Fruit fly (Drosophila melanogaster) whole organism, embryonic: Measurements from ENCODE around the gene Cp36.

Source experiments
- Awh ChIP-seq: fragments of 200-800 bp; sonication (Bioruptor generic); IDR thresholded peaks from 2 replicates; pipeline ENCODE4, ENCODE4 v1.3.6; 2022; ENCODE audit warnings: missing biosample characterization, missing genetic modification characterization
- CG11504 ChIP-seq: fragments of 200-800 bp; sonication (Bioruptor generic); optimal IDR thresholded peaks from 3 replicates; lab custom pipeline; 2019; ENCODE audit warnings: missing biosample characterization, mild to moderate bottlenecking, missing genetic modification characterization, moderate library complexity
- CG13624 ChIP-seq: fragments of 200-800 bp; sonication (Bioruptor generic); optimal IDR thresholded peaks from 2 replicates; lab custom pipeline; 2016; ENCODE audit warnings: missing biosample characterization, missing genetic modification characterization
- CG15601 ChIP-seq: fragments of 200-800 bp; sonication (Bioruptor generic); optimal IDR thresholded peaks from 3 replicates; lab custom pipeline; 2019; ENCODE audit warnings: missing biosample characterization, mild to moderate bottlenecking, missing genetic modification characterization, moderate library complexity
- CG1603 ChIP-seq: fragments of 200-800 bp; sonication (Bioruptor generic); optimal IDR thresholded peaks from 2 replicates; lab custom pipeline; 2019; ENCODE audit warnings: missing biosample characterization, mild to moderate bottlenecking, missing genetic modification characterization, moderate library complexity
- CG18262 ChIP-seq: fragments of 200-800 bp; optimal IDR thresholded peaks from 3 replicates; lab custom pipeline; 2019; ENCODE audit warnings: missing biosample characterization, mild to moderate bottlenecking, missing genetic modification characterization, moderate library complexity
- CG18764 ChIP-seq: fragments of 200-800 bp; sonication (Bioruptor generic); optimal IDR thresholded peaks from 3 replicates; lab custom pipeline; 2016; ENCODE audit warnings: missing biosample characterization, missing genetic modification characterization
- CG2678 ChIP-seq: fragments of 200-800 bp; sonication (Bioruptor generic); optimal IDR thresholded peaks from 3 replicates; lab custom pipeline; 2019; ENCODE audit warnings: missing biosample characterization, mild to moderate bottlenecking, missing genetic modification characterization, moderate library complexity
- CG2889 ChIP-seq: fragments of 200-800 bp; sonication (Bioruptor generic); IDR thresholded peaks from 3 replicates; pipeline ENCODE4 v1.3.6; 2022; ENCODE audit warnings: missing biosample characterization, missing genetic modification characterization
- CG32532 ChIP-seq: fragments of 200-800 bp; sonication (Bioruptor generic); IDR thresholded peaks from 2 replicates; pipeline ENCODE4 v1.3.6; 2022; ENCODE audit warnings: missing biosample characterization, missing genetic modification characterization
- CG4707 ChIP-seq: fragments of 200-800 bp; sonication (Bioruptor generic); optimal IDR thresholded peaks from 2 replicates; lab custom pipeline; 2018; ENCODE audit warnings: missing biosample characterization, mild to moderate bottlenecking, missing genetic modification characterization, moderate library complexity
- CG6175 ChIP-seq: fragments of 200-800 bp; sonication (Bioruptor generic); IDR thresholded peaks from 3 replicates; pipeline ENCODE4 v1.3.6; 2022; ENCODE audit warnings: missing biosample characterization, missing genetic modification characterization
- CG6791 ChIP-seq: fragments of 200-800 bp; sonication (Bioruptor generic); IDR thresholded peaks from 3 replicates; pipeline ENCODE4 v1.3.6; 2022; ENCODE audit warnings: missing biosample characterization, missing genetic modification characterization; ENCODE audit not compliant: partially characterized antibody
- CG7556 ChIP-seq: fragments of 200-800 bp; sonication (Bioruptor generic); optimal IDR thresholded peaks from 2 replicates; lab custom pipeline; 2017; ENCODE audit warnings: missing biosample characterization, mild to moderate bottlenecking, missing genetic modification characterization
- CG7928 ChIP-seq: fragments of 200-800 bp; sonication (Bioruptor generic); optimal IDR thresholded peaks from 2 replicates; lab custom pipeline; 2017; ENCODE audit warnings: missing biosample characterization, mild to moderate bottlenecking, missing genetic modification characterization
- CG8290 ChIP-seq, 3 experiments: fragments of 200-800 bp; sonication (Bioruptor generic); optimal IDR thresholded peaks; 2 replicates each; lab custom pipeline; 2016 to 2019; ENCODE audit warnings: missing biosample characterization in 3 of 3, missing genetic modification characterization in 3 of 3, mild to moderate bottlenecking in 2 of 3, moderate library complexity in 1 of 3
- CG9876 ChIP-seq: fragments of 200-800 bp; sonication (Bioruptor generic); optimal IDR thresholded peaks from 2 replicates; lab custom pipeline; 2016; ENCODE audit warnings: missing biosample characterization, missing genetic modification characterization
- CrebB ChIP-seq: fragments of 200-800 bp; sonication (Bioruptor generic); optimal IDR thresholded peaks from 3 replicates; lab custom pipeline; 2018; ENCODE audit warnings: missing biosample characterization, mild to moderate bottlenecking, missing genetic modification characterization
- Ets65A ChIP-seq: fragments of 200-800 bp; sonication (Bioruptor generic); peaks from one replicate; lab custom pipeline; 2016; ENCODE audit warnings: missing biosample characterization, missing genetic modification characterization
- Fer2 ChIP-seq: fragments of 200-800 bp; sonication (Bioruptor generic); optimal IDR thresholded peaks from 2 replicates; lab custom pipeline; 2018; ENCODE audit warnings: missing biosample characterization, mild to moderate bottlenecking, missing genetic modification characterization, moderate library complexity
- Hmx ChIP-seq: fragments of 200-800 bp; sonication (Bioruptor generic); optimal IDR thresholded peaks from 2 replicates; lab custom pipeline; 2016; ENCODE audit warnings: missing biosample characterization, missing genetic modification characterization
- Hr39 ChIP-seq: fragments of >200 bp; optimal IDR thresholded peaks from 2 replicates; lab custom pipeline; 2017
- Hr51 ChIP-seq, 2 experiments: fragments of 200-800 bp; sonication (Bioruptor generic); optimal IDR thresholded peaks; 2 replicates in 1 of 2; 3 replicates in 1 of 2; lab custom pipeline; 2016 to 2018; ENCODE audit warnings: missing biosample characterization in 2 of 2, missing genetic modification characterization in 2 of 2, mild to moderate bottlenecking in 1 of 2, moderate library complexity in 1 of 2
- Hsf ChIP-seq: fragments of 200-800 bp; sonication (Bioruptor generic); optimal IDR thresholded peaks from 3 replicates; lab custom pipeline; 2016; ENCODE audit warnings: missing biosample characterization, missing genetic modification characterization
- Max ChIP-seq: fragments of 200-800 bp; sonication (Bioruptor generic); optimal IDR thresholded peaks from 2 replicates; lab custom pipeline; 2016; ENCODE audit warnings: missing biosample characterization, mild to moderate bottlenecking, missing genetic modification characterization
- Med ChIP-seq: fragments of 200-800 bp; sonication (Bioruptor generic); peaks from one replicate; lab custom pipeline; 2016; ENCODE audit warnings: missing biosample characterization, missing genetic modification characterization, mild to moderate bottlenecking, inconsistent platforms, moderate library complexity
- Oaz ChIP-seq: fragments of 200-800 bp; sonication (Bioruptor generic); IDR thresholded peaks from 2 replicates; pipeline ENCODE4 v1.3.6; 2022; ENCODE audit warnings: missing biosample characterization, missing genetic modification characterization
- Sin3A ChIP-seq: fragments of >200 bp; optimal IDR thresholded peaks from 2 replicates; lab custom pipeline; 2018
- Sox100B ChIP-seq: fragments of 200-800 bp; sonication (Bioruptor generic); optimal IDR thresholded peaks from 3 replicates; lab custom pipeline; 2018; ENCODE audit warnings: missing biosample characterization, mild to moderate bottlenecking, missing genetic modification characterization
- Spps ChIP-seq: fragments of 200-800 bp; sonication (Bioruptor generic); optimal IDR thresholded peaks from 2 replicates; lab custom pipeline; 2018; ENCODE audit warnings: missing biosample characterization, mild to moderate bottlenecking, missing genetic modification characterization
- Sry-δ ChIP-seq: fragments of 200-800 bp; sonication (Bioruptor generic); optimal IDR thresholded peaks from 2 replicates; lab custom pipeline; 2016; ENCODE audit warnings: missing biosample characterization, missing genetic modification characterization
- Trl ChIP-seq, 3 experiments: fragments of >200 bp in 2 of 3; fragments of 200-800 bp in 1 of 3; sonication (Bioruptor generic) in 1 of 3; optimal IDR thresholded peaks; 2 replicates in 1 of 3; 3 replicates in 2 of 3; lab custom pipeline; 2016 to 2017; ENCODE audit warnings: missing biosample characterization in 1 of 3, missing genetic modification characterization in 1 of 3
- btn ChIP-seq: fragments of 200-800 bp; sonication (Bioruptor generic); optimal IDR thresholded peaks from 2 replicates; lab custom pipeline; 2016; ENCODE audit warnings: missing biosample characterization, missing genetic modification characterization
- chm ChIP-seq: fragments of 200-800 bp; sonication (Bioruptor generic); IDR thresholded peaks from 2 replicates; pipeline ENCODE4 v1.3.6; 2022; ENCODE audit warnings: missing biosample characterization, missing genetic modification characterization
- ems ChIP-seq: fragments of 200-800 bp; sonication (Bioruptor generic); optimal IDR thresholded peaks from 3 replicates; lab custom pipeline; 2016; ENCODE audit warnings: missing biosample characterization, missing genetic modification characterization
- gfzf ChIP-seq: fragments of 200-800 bp; sonication (Bioruptor generic); optimal IDR thresholded peaks from 2 replicates; lab custom pipeline; 2016; ENCODE audit warnings: missing biosample characterization, mild to moderate bottlenecking, missing genetic modification characterization, moderate library complexity
- lbe ChIP-seq: fragments of 200-800 bp; sonication (Bioruptor generic); optimal IDR thresholded peaks from 2 replicates; lab custom pipeline; 2016; ENCODE audit warnings: missing biosample characterization, mild to moderate bottlenecking, missing genetic modification characterization
- nmo ChIP-seq: fragments of 200-800 bp; sonication (Bioruptor generic); optimal IDR thresholded peaks from 2 replicates; lab custom pipeline; 2018; ENCODE audit warnings: missing biosample characterization, mild to moderate bottlenecking, missing genetic modification characterization, moderate library complexity
- pum ChIP-seq: fragments of 200-800 bp; sonication (Bioruptor generic); optimal IDR thresholded peaks from 2 replicates; lab custom pipeline; 2016; ENCODE audit warnings: missing biosample characterization, missing genetic modification characterization
- pzg ChIP-seq: fragments of 200-800 bp; sonication (Bioruptor generic); optimal IDR thresholded peaks from 3 replicates; lab custom pipeline; 2018; ENCODE audit warnings: missing biosample characterization, mild to moderate bottlenecking, missing genetic modification characterization, moderate library complexity
- row ChIP-seq: fragments of 200-800 bp; sonication (Bioruptor generic); IDR thresholded peaks from 3 replicates; pipeline ENCODE4 v1.3.6; 2022; ENCODE audit warnings: missing biosample characterization, missing genetic modification characterization
- sens ChIP-seq: fragments of 200-800 bp; sonication (Bioruptor generic); peaks from one replicate; lab custom pipeline; 2016; ENCODE audit warnings: missing biosample characterization, missing genetic modification characterization
- sqz ChIP-seq: fragments of 200-800 bp; sonication (Bioruptor generic); optimal IDR thresholded peaks from 3 replicates; lab custom pipeline; 2018; ENCODE audit warnings: missing biosample characterization, mild to moderate bottlenecking, missing genetic modification characterization
- stwl ChIP-seq: fragments of 200-800 bp; sonication (Bioruptor generic); optimal IDR thresholded peaks from 3 replicates; lab custom pipeline; 2018; ENCODE audit warnings: missing biosample characterization, mild to moderate bottlenecking, missing genetic modification characterization, moderate library complexity
- tin ChIP-seq: fragments of 200-800 bp; sonication (Bioruptor generic); optimal IDR thresholded peaks from 3 replicates; lab custom pipeline; 2016; ENCODE audit warnings: missing biosample characterization, missing genetic modification characterization
- tll ChIP-seq, 2 experiments: fragments of 200-800 bp in 1 of 2; fragments of >200 bp in 1 of 2; sonication (Bioruptor generic) in 1 of 2; optimal IDR thresholded peaks; 2 replicates each; lab custom pipeline; 2017 to 2019; ENCODE audit warnings: missing biosample characterization in 2 of 2, missing genetic modification characterization in 2 of 2, mild to moderate bottlenecking in 1 of 2, moderate library complexity in 1 of 2
- toy ChIP-seq: fragments of 200-800 bp; sonication (Bioruptor generic); IDR thresholded peaks from 2 replicates; pipeline ENCODE4 v1.3.6; 2022; ENCODE audit warnings: missing biosample characterization, missing genetic modification characterization

Cp36 gene

DNA sequence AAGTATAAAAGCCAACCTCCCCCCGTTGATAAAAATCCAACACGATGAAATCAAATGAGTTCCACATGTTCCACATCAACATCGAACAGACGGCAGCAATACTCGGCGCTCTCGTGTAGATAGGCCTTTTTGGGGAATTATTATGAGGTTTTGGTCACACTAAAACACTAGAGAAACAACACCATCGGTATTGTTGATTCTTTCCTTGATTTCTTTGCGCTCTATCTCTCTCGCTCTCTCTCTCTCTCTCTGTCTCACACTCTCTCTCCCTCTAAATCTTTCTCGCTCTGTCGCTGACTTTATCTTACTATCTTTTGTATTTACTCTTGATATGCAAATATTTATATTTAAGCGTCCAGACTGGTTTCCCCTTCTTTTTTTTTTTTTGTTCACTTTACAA lies 31.6 kb downstream of the Cp36 start:
- TF ChIP-seq Med (peak; percentile 6), sens (GFP tag; lab: Kevin White, UChicago) (peak; percentile 73), Trl (optimal IDR thresholded peaks at IDR 0.05; lab: Kevin White, UChicago) (peak; percentile 16 to 54), Trl (GFP tag; optimal IDR thresholded peaks at IDR 0.05; lab: Kevin White, UChicago) (no peak), row (peak; percentile 20; the same call in 1 of the 3 replicates), CG8290 (GFP tag; optimal IDR thresholded peaks at IDR 0.05; lab: Kevin White, UChicago) (peak; percentile 64), CG8290 (tag; optimal IDR thresholded peaks at IDR 0.05; lab: Kevin White, UChicago) (no peak), CG2678 (peak; percentile 14), CG11504 (no peak), CG6791 (GFP tag; lab: Robert Waterston, UW) (0 out of 3 replicates have a peak, but pooled peaks have one; percentile 40), gfzf (GFP tag; lab: Kevin White, UChicago) (peak; percentile 34), btn (GFP tag; lab: Kevin White, UChicago) (no peak), CG2889 (GFP tag; lab: Robert Waterston, UW) (no peak), stwl (tag; lab: Kevin White, UChicago) (peak; percentile 95), CG18764 (peak; percentile 74), tll (GFP tag; optimal IDR thresholded peaks at IDR 0.05; lab: Kevin White, UChicago) (peak in 1 of 2 experiments; percentile 38)

DNA sequence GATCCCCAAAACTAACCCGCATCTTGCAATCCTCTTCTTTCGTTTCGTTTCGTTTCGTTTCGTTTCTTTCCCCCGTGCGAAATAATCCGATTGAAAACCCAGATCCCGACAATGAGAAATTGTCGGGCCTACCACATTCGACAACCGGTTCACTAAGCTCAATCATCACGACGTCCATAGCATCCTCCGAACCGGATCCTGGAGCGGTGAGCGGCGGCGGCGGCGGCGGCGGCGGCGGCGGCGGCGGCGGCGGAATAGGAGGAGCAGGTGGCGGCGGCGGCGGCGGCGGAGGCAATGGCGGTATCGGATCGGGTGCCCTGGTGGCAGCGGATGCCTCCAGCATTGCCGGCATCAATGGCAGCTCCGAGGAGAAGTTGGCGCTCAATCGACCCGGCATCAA lies 33.1 kb downstream of the Cp36 start:
- TF ChIP-seq tin (GFP tag; lab: Kevin White, UChicago), result no peak
- TF ChIP-seq CG6175 (GFP tag; lab: Robert Waterston, UW), result no peak
- no peak for TF ChIP-seq Fer2
- TF ChIP-seq Hmx (GFP tag; lab: Kevin White, UChicago), result no peak
- TF ChIP-seq sqz (GFP tag; lab: Kevin White, UChicago), result no peak
- peak; percentile 51 for TF ChIP-seq Ets65A (GFP tag; lab: Kevin White, UChicago)
- no peak for TF ChIP-seq Spps (tag; lab: Kevin White, UChicago)
- no peak for TF ChIP-seq ems (GFP tag; lab: Kevin White, UChicago)
- TF ChIP-seq Hr39 (lab: Kevin White, UChicago), result peak; percentile 7
- TF ChIP-seq CrebB (tag; lab: Kevin White, UChicago), result no peak
- no peak for TF ChIP-seq Sin3A (lab: Kevin White, UChicago)
- TF ChIP-seq CG18262, result no peak
- no peak for TF ChIP-seq toy

DNA sequence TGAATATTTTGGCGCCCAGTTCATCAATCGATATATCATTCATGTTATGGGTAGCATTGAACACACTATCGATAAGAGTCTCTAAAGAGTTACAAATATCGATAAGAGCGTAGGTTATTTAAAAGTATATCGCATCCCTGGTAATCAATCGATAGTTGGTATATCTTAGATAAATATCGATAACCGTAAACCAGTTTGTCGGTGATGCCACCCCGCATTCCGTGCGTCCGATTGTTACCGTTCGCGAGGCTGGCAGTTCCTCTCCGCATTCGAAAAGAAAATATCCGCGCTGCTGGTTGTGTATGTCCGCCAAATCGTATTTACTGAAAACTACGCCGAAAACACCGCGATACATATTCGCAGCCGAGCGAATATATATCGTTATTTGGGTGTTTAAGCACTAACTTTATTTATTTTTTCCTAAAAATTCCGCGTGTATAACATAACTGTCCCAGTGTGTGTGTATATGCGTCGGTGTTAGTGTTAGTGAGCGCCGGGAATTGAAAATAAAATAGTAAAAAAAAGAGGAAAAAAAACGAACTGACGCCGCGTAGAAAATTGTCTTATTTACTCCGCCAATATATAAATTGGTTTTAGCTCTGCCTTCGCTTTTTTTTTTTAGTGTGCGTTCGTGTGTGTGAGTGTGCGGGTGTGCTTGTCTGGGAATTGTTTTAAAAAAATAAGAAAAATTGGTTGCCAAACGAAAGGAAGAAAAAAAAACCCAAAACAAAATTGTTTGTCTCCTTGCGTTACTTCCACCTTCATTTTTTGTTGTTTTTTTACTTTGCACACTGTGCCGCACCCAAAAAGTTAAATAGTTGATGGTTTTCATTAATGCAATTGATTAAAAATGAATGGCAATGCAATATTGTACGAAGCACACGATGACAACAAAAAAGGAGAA lies 38.3 kb downstream of the Cp36 start, which contains the start of gene Nrg:
TSS of gene Nrg (plus strand) at position 253 of the 904 bp plus-strand sequence.
- TF ChIP-seq pum (GFP tag; lab: Kevin White, UChicago), result no peak
- TF ChIP-seq nmo (GFP tag; lab: Kevin White, UChicago), result peak; percentile 60
- peak; percentile 90 for TF ChIP-seq chm (GFP tag; lab: Robert Waterston, UW)
- peak; percentile 37 for TF ChIP-seq lbe (GFP tag; lab: Kevin White, UChicago)
- TF ChIP-seq Max, result peak; percentile 26
- TF ChIP-seq Hr51 (GFP tag; optimal IDR thresholded peaks at IDR 0.05; lab: Kevin White, UChicago), result peak in 1 of 2 experiments; percentile 2
- TF ChIP-seq CG1603, result peak; percentile 87
- TF ChIP-seq CG9876 (GFP tag; lab: Kevin White, UChicago), result peak; percentile 7
- TF ChIP-seq CG4707 (GFP tag; lab: Kevin White, UChicago), result peak; percentile 36
- no peak for TF ChIP-seq Oaz
- peak; percentile 62 for TF ChIP-seq CG15601 (tag; lab: Kevin White, UChicago)
- peak; percentile 87 for TF ChIP-seq CG7928 (GFP tag; lab: Kevin White, UChicago)
- peak; percentile 52; the same call in 1 of the 2 replicates for TF ChIP-seq CG32532
- no peak for TF ChIP-seq Sox100B (GFP tag; lab: Kevin White, UChicago)
- peak; percentile 99 for TF ChIP-seq pzg (GFP tag; lab: Kevin White, UChicago)
- TF ChIP-seq Awh (GFP tag; lab: Robert Waterston, UW), result 0 out of 2 replicates have a peak, but pooled peaks have one; percentile 23
- peak; percentile 9 for TF ChIP-seq Hsf
- peak; percentile 93 for TF ChIP-seq Sry-δ
- peak; percentile 0 for TF ChIP-seq CG7556 (GFP tag; lab: Kevin White, UChicago)
- peak; percentile 72 for TF ChIP-seq CG13624 (GFP tag; lab: Kevin White, UChicago)
